Worm (Caenorhabditis elegans): ENCODE data around the gene his-32.

his-32 gene

DNA sequence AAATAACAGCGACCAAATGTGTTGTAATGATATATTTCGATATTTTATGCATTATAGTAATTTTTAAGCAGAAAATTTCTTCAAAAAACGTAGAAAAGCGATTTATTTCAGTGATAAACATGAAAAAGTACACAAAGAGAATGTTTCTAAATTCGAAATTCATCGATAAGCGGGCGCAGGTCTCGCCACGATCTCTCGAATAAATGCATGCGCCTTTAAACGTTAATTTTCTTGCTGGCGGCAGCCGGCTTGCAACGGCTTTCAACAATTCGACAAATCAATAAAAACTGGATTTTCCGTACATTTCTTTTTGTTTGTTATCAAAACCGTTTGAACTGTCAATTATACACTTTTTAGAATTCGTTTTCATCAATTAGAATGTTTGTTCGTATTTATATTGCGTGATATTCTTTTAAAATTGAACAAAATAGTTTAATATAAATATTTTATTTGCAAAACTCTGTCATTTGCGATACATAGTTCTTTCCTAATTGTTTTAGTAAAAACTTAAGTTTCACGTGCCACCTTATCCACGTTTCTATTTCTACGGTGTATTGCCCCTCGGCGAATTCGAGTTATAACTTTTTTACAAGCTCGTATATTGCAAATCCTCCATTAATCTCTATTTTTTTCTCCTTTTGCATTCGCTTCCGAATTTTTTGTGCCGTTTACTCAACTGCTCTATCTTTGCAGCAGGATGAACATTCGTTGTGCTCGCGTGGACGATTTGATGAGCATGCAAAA is 44.4 kb upstream of the his-32 start, which contains the start of gene daf-31 (continued):
- TF ChIP-seq dpl-1 (GFP tag; optimal IDR thresholded peaks at IDR 0.05) (peak; percentile 57), lin-15B (tag; optimal IDR thresholded peaks at IDR 0.05) (no peak), T26A8.4 (GFP tag; IDR thresholded peaks at IDR 0.05) (no peak), F26F4.8 (GFP tag; conservative IDR thresholded peaks at IDR 0.05) (no peak), cey-2 (tag; optimal IDR thresholded peaks at IDR 0.05; ENCODE audit: borderline replicate concordance, insufficient read depth) (no peak), ces-1 (GFP tag; optimal IDR thresholded peaks at IDR 0.05) (no peak), aly-2 (tag; optimal IDR thresholded peaks at IDR 0.05) (no peak), set-16 (GFP tag; IDR thresholded peaks at IDR 0.05) (no peak), dmd-9 (GFP tag; IDR thresholded peaks at IDR 0.05) (no peak), ceh-28 (tag; optimal IDR thresholded peaks at IDR 0.05) (peak; percentile 4), ztf-11 (tag; optimal IDR thresholded peaks at IDR 0.05) (no peak), nhr-25 (tag; optimal IDR thresholded peaks at IDR 0.05; ENCODE audit: borderline replicate concordance, insufficient read depth) (no peak), nhr-42 (GFP tag; IDR thresholded peaks at IDR 0.05) (no peak), attf-4 (tag; optimal IDR thresholded peaks at IDR 0.05) (no peak), mdl-1 (tag; optimal IDR thresholded peaks at IDR 0.05) (peak in 1 of 2 experiments; percentile 17), fos-1 (tag; optimal IDR thresholded peaks at IDR 0.05) (no peak), nhr-11 (tag; optimal IDR thresholded peaks at IDR 0.05) (no peak), F49E8.2 (tag; optimal IDR thresholded peaks at IDR 0.05; ENCODE audit: borderline replicate concordance) (no peak), jun-1 (tag; optimal IDR thresholded peaks at IDR 0.05) (no peak), ceh-20 (GFP tag; IDR thresholded peaks at IDR 0.05) (no peak), lin-38 (GFP tag; IDR thresholded peaks at IDR 0.05) (peak; percentile 50), daf-19 (GFP tag; conservative IDR thresholded peaks at IDR 0.05) (no peak), zag-1 (tag; optimal IDR thresholded peaks at IDR 0.05) (no peak), T20F7.1 (GFP tag; optimal IDR thresholded peaks at IDR 0.05) (peak; percentile 26), arid-1 (GFP tag; conservative IDR thresholded peaks at IDR 0.05) (no peak), dmd-6 (GFP tag; IDR thresholded peaks at IDR 0.05) (no peak; the same call in 1 of the 2 replicates), nhr-6 (tag; optimal IDR thresholded peaks at IDR 0.05) (peak; percentile 56), snpc-4 (tag; optimal IDR thresholded peaks at IDR 0.05) (no peak), nhr-10 (tag; optimal IDR thresholded peaks at IDR 0.05) (no peak), ama-1 (optimal IDR thresholded peaks at IDR 0.05) (peak; percentile 7), duxl-1 (tag; optimal IDR thresholded peaks at IDR 0.05; ENCODE audit: poor library complexity) (no peak), madf-9 (GFP tag; conservative IDR thresholded peaks at IDR 0.05) (no peak), unc-62 (GFP tag; optimal IDR thresholded peaks at IDR 0.05 in 1 of 2) (no peak), unc-62 (tag; optimal IDR thresholded peaks at IDR 0.05) (no peak), daf-8 (GFP tag; IDR thresholded peaks at IDR 0.05) (no peak), Y105C5A.15 (GFP tag; IDR thresholded peaks at IDR 0.05) (no peak), lir-3 (tag; optimal IDR thresholded peaks at IDR 0.05) (no peak), egl-43 (GFP tag; IDR thresholded peaks at IDR 0.05) (no peak), tra-1 (GFP tag; IDR thresholded peaks at IDR 0.05) (no peak), lin-39 (tag; optimal IDR thresholded peaks at IDR 0.05) (no peak), nhr-102 (tag; optimal IDR thresholded peaks at IDR 0.05) (no peak), hlh-11 (tag; optimal IDR thresholded peaks at IDR 0.05) (peak; percentile 0), ceh-62 (tag; optimal IDR thresholded peaks at IDR 0.05) (no peak), dmd-8 (GFP tag; IDR thresholded peaks at IDR 0.05) (no peak), ZK337.2 (GFP tag; IDR thresholded peaks at IDR 0.05) (no peak), zfp-2 (tag; optimal IDR thresholded peaks at IDR 0.05) (no peak), madf-5 (GFP tag; IDR thresholded peaks at IDR 0.05) (no peak), mep-1 (tag; optimal IDR thresholded peaks at IDR 0.05) (peak; percentile 60), nhr-41 (GFP tag; IDR thresholded peaks at IDR 0.05) (no peak), F44E2.7 (GFP tag; IDR thresholded peaks at IDR 0.05) (no peak), zip-11 (GFP tag; IDR thresholded peaks at IDR 0.05) (no peak)
